ENCODE assay signal across 5 fruit fly cellular contexts in genomic region chrX:13639998-13640691, dm6.
TF ChIP-seq lines count a peak whose summit lies in the region.

No protein-coding gene starts in this region.

- peak; percentile 77 for TF ChIP-seq CTCF in whole organism, embryonic (GFP tag; optimal IDR thresholded peaks at IDR 0.05; lab: Kevin White, UChicago)

TF ChIP-seq in whole organism, adult, 20 proteins besides CTCF, POLR2A, EP300 and RAD21 (continues in another document):
- TF ChIP-seq bab1 (GFP tag; optimal IDR thresholded peaks at IDR 0.05; lab: Kevin White, UChicago) = peak; percentile 97
- TF ChIP-seq tj (GFP tag; optimal IDR thresholded peaks at IDR 0.05; lab: Kevin White, UChicago) = peak; percentile 91
- peak; percentile 94 for TF ChIP-seq CG1620 (GFP tag; optimal IDR thresholded peaks at IDR 0.05; lab: Kevin White, UChicago)
- peak; percentile 95 for TF ChIP-seq CG14711 (tag; optimal IDR thresholded peaks at IDR 0.05; lab: Kevin White, UChicago)
- TF ChIP-seq kay (GFP tag; lab: Kevin White, UChicago; ENCODE audit: borderline replicate concordance) = peak; percentile 85
- peak; percentile 92 for TF ChIP-seq CG5204 (GFP tag; optimal IDR thresholded peaks at IDR 0.05; lab: Kevin White, UChicago)
- peak; percentile 95 for TF ChIP-seq Mnt (GFP tag; optimal IDR thresholded peaks at IDR 0.05; lab: Kevin White, UChicago)
- peak; percentile 95 for TF ChIP-seq Hr96 (GFP tag; optimal IDR thresholded peaks at IDR 0.05; lab: Kevin White, UChicago)
- TF ChIP-seq CG7101 (tag; optimal IDR thresholded peaks at IDR 0.05; lab: Kevin White, UChicago) = peak; percentile 98
- TF ChIP-seq cnc (optimal IDR thresholded peaks at IDR 0.05; lab: Kevin White, UChicago) = no peak
- TF ChIP-seq Crg-1 (GFP tag; optimal IDR thresholded peaks at IDR 0.05; lab: Kevin White, UChicago) = peak; percentile 96
- TF ChIP-seq cic (GFP tag; optimal IDR thresholded peaks at IDR 0.05; lab: Kevin White, UChicago) = peak; percentile 90
- TF ChIP-seq CG7045 (GFP tag; optimal IDR thresholded peaks at IDR 0.05; lab: Kevin White, UChicago) = peak; percentile 88
- peak; percentile 94 for TF ChIP-seq CG12768 (GFP tag; optimal IDR thresholded peaks at IDR 0.05; lab: Kevin White, UChicago)
- TF ChIP-seq toe (GFP tag; optimal IDR thresholded peaks at IDR 0.05; lab: Kevin White, UChicago) = peak; percentile 84
- TF ChIP-seq Clk (GFP tag; optimal IDR thresholded peaks at IDR 0.05; lab: Kevin White, UChicago) = peak; percentile 80
- peak; percentile 95 for TF ChIP-seq CG11617 (GFP tag; optimal IDR thresholded peaks at IDR 0.05; lab: Kevin White, UChicago)
- TF ChIP-seq ovo (GFP tag; optimal IDR thresholded peaks at IDR 0.05; lab: Kevin White, UChicago) = peak; percentile 77

TF ChIP-seq in whole organism, embryonic, 481 proteins besides CTCF, POLR2A, EP300 and RAD21 (continues in another document):
- TF ChIP-seq CG33557 (GFP tag; optimal IDR thresholded peaks at IDR 0.05; lab: Kevin White, UChicago) (peak; percentile 86), pan (optimal IDR thresholded peaks at IDR 0.05; lab: Kevin White, UChicago) (no peak), pan (GFP tag; optimal IDR thresholded peaks at IDR 0.05 in 1 of 2, IDR thresholded peaks at IDR 0.05 in 1 of 2) (peak in 1 of 2 experiments; percentile 99), E2f1 (GFP tag; IDR thresholded peaks at IDR 0.05; lab: Robert Waterston, UW) (peak; percentile 99), CG15514 (GFP tag; optimal IDR thresholded peaks at IDR 0.05; lab: Kevin White, UChicago) (peak; percentile 95), CG14441 (GFP tag; IDR thresholded peaks at IDR 0.05; lab: Robert Waterston, UW) (peak; percentile 99), CG17328 (GFP tag; IDR thresholded peaks at IDR 0.05; lab: Robert Waterston, UW) (peak; percentile 99), E2f2 (GFP tag; IDR thresholded peaks at IDR 0.05; lab: Robert Waterston, UW) (peak; percentile 88), MBD-R2 (GFP tag; IDR thresholded peaks at IDR 0.05; lab: Robert Waterston, UW) (peak; percentile 99), CG7372 (GFP tag; IDR thresholded peaks at IDR 0.05; lab: Robert Waterston, UW) (peak; percentile 99), CG11247 (GFP tag; IDR thresholded peaks at IDR 0.05; lab: Robert Waterston, UW) (peak; percentile 99), abd-A (tag; optimal IDR thresholded peaks at IDR 0.05; lab: Kevin White, UChicago) (peak; percentile 99), Scr (GFP tag; IDR thresholded peaks at IDR 0.05; lab: Robert Waterston, UW; ENCODE audit: partially characterized antibody) (peak; percentile 55), CG12104 (GFP tag; optimal IDR thresholded peaks at IDR 0.05; lab: Kevin White, UChicago) (peak; percentile 98), CG14710 (tag; optimal IDR thresholded peaks at IDR 0.05; lab: Kevin White, UChicago) (peak; percentile 96), CG8765 (GFP tag; IDR thresholded peaks at IDR 0.05; lab: Robert Waterston, UW) (peak; percentile 97), CG9727 (GFP tag; optimal IDR thresholded peaks at IDR 0.05; lab: Kevin White, UChicago) (peak; percentile 97), CG15601 (tag; optimal IDR thresholded peaks at IDR 0.05; lab: Kevin White, UChicago) (peak; percentile 97)

TF ChIP-seq in whole organism, prepupa, 60 proteins besides CTCF, POLR2A, EP300 and RAD21 (continues in another document):
- TF ChIP-seq CG7368 (GFP tag; optimal IDR thresholded peaks at IDR 0.05; lab: Kevin White, UChicago) (peak; percentile 99), spab (GFP tag; optimal IDR thresholded peaks at IDR 0.05; lab: Kevin White, UChicago) (peak; percentile 97), CG11902 (GFP tag; optimal IDR thresholded peaks at IDR 0.05; lab: Kevin White, UChicago) (peak; percentile 96), dsx (GFP tag; optimal IDR thresholded peaks at IDR 0.05; lab: Kevin White, UChicago; ENCODE audit: poor library complexity, severe bottlenecking) (peak; percentile 96), CG15336 (GFP tag; IDR thresholded peaks at IDR 0.05; lab: Robert Waterston, UW) (peak; percentile 99), Hr38 (GFP tag; optimal IDR thresholded peaks at IDR 0.05; lab: Kevin White, UChicago) (peak; percentile 92), CG8319 (GFP tag; optimal IDR thresholded peaks at IDR 0.05; lab: Kevin White, UChicago) (peak; percentile 97), Blimp-1 (GFP tag; optimal IDR thresholded peaks at IDR 0.05; lab: Kevin White, UChicago) (peak; percentile 64), lz (GFP tag; optimal IDR thresholded peaks at IDR 0.05; lab: Kevin White, UChicago) (peak; percentile 94), CG11294 (GFP tag; IDR thresholded peaks at IDR 0.05; lab: Robert Waterston, UW) (peak; percentile 97), Sox15 (GFP tag; optimal IDR thresholded peaks at IDR 0.05; lab: Kevin White, UChicago) (peak; percentile 95), CG6163 (GFP tag; IDR thresholded peaks at IDR 0.05; lab: Robert Waterston, UW) (peak; percentile 99), Ets96B (tag; optimal IDR thresholded peaks at IDR 0.05; lab: Kevin White, UChicago) (peak; percentile 98), CG6808 (GFP tag; optimal IDR thresholded peaks at IDR 0.05; lab: Kevin White, UChicago) (peak; percentile 94), CG3919 (GFP tag; optimal IDR thresholded peaks at IDR 0.05; lab: Kevin White, UChicago) (peak; percentile 99), CG31627 (GFP tag; optimal IDR thresholded peaks at IDR 0.05; lab: Kevin White, UChicago) (peak; percentile 91), CG4318 (GFP tag; optimal IDR thresholded peaks at IDR 0.05; lab: Kevin White, UChicago) (peak; percentile 98), eg (GFP tag; IDR thresholded peaks at IDR 0.05; lab: Robert Waterston, UW) (peak; percentile 99), CG10669 (GFP tag; optimal IDR thresholded peaks at IDR 0.05; lab: Kevin White, UChicago) (peak; percentile 98)

TF ChIP-seq in whole organism, pupa, 21 proteins besides CTCF, POLR2A, EP300 and RAD21:
- TF ChIP-seq rn (GFP tag; IDR thresholded peaks at IDR 0.05; lab: Robert Waterston, UW) (peak; percentile 97), CG8159 (tag; optimal IDR thresholded peaks at IDR 0.05; lab: Kevin White, UChicago) (peak; percentile 97), CG32121 (GFP tag; IDR thresholded peaks at IDR 0.05; lab: Robert Waterston, UW) (peak; percentile 99), CG9948 (tag; optimal IDR thresholded peaks at IDR 0.05; lab: Kevin White, UChicago) (peak; percentile 96), EcR (GFP tag; optimal IDR thresholded peaks at IDR 0.05; lab: Kevin White, UChicago) (peak; percentile 55), CG12605 (GFP tag; IDR thresholded peaks at IDR 0.05; lab: Robert Waterston, UW) (peak; percentile 98), CG4496 (GFP tag; IDR thresholded peaks at IDR 0.05; lab: Robert Waterston, UW) (peak; percentile 99), CG14655 (GFP tag; optimal IDR thresholded peaks at IDR 0.05; lab: Kevin White, UChicago) (peak; percentile 98), Pif1B (GFP tag; optimal IDR thresholded peaks at IDR 0.05; lab: Kevin White, UChicago) (peak; percentile 99), gl (tag; optimal IDR thresholded peaks at IDR 0.05; lab: Kevin White, UChicago) (peak; percentile 97), CG13204 (GFP tag; optimal IDR thresholded peaks at IDR 0.05; lab: Kevin White, UChicago) (peak; percentile 87), Pif1A (GFP tag; optimal IDR thresholded peaks at IDR 0.05; lab: Kevin White, UChicago) (peak; percentile 99), CG10348 (GFP tag; IDR thresholded peaks at IDR 0.05; lab: Robert Waterston, UW) (peak; percentile 96), Snoo (tag; optimal IDR thresholded peaks at IDR 0.05; lab: Kevin White, UChicago) (peak; percentile 94), fd96Ca (GFP tag; IDR thresholded peaks at IDR 0.05; lab: Robert Waterston, UW) (peak; percentile 99), CG8301 (tag; optimal IDR thresholded peaks at IDR 0.05; lab: Kevin White, UChicago) (peak; percentile 98), CG15710 (tag; optimal IDR thresholded peaks at IDR 0.05; lab: Kevin White, UChicago) (peak; percentile 96), CG34367 (tag; optimal IDR thresholded peaks at IDR 0.05; lab: Kevin White, UChicago) (peak; percentile 97), CG17806 (tag; optimal IDR thresholded peaks at IDR 0.05; lab: Kevin White, UChicago) (peak; percentile 98), Ets98B (GFP tag; IDR thresholded peaks at IDR 0.05; lab: Robert Waterston, UW) (peak; percentile 99), D1 (tag; optimal IDR thresholded peaks at IDR 0.05; lab: Kevin White, UChicago) (peak; percentile 93)

TF ChIP-seq in whole organism, wandering third instar larva, 38 proteins besides CTCF, POLR2A, EP300 and RAD21 (continues in another document):
- peak; percentile 69 for TF ChIP-seq CG32264 (GFP tag; optimal IDR thresholded peaks at IDR 0.05; lab: Kevin White, UChicago)
- TF ChIP-seq brk (GFP tag; optimal IDR thresholded peaks at IDR 0.05; lab: Kevin White, UChicago) = peak; percentile 68
- TF ChIP-seq lola (GFP tag; optimal IDR thresholded peaks at IDR 0.05; lab: Kevin White, UChicago) = no peak
- TF ChIP-seq rgr (GFP tag; optimal IDR thresholded peaks at IDR 0.05; lab: Kevin White, UChicago) = peak; percentile 89
- peak; percentile 73 for TF ChIP-seq Sp1 (GFP tag; optimal IDR thresholded peaks at IDR 0.05; lab: Kevin White, UChicago)
- TF ChIP-seq GATAd (GFP tag; optimal IDR thresholded peaks at IDR 0.05; lab: Kevin White, UChicago) = no peak
- TF ChIP-seq Vsx2 (GFP tag; optimal IDR thresholded peaks at IDR 0.05; lab: Kevin White, UChicago; ENCODE audit: partially characterized antibody) = no peak
- TF ChIP-seq jim (GFP tag; optimal IDR thresholded peaks at IDR 0.05; lab: Kevin White, UChicago) = no peak
- TF ChIP-seq Dif (GFP tag; optimal IDR thresholded peaks at IDR 0.05; lab: Kevin White, UChicago; ENCODE audit: partially characterized antibody) = no peak
- TF ChIP-seq br (GFP tag; optimal IDR thresholded peaks at IDR 0.05; lab: Kevin White, UChicago) = peak; percentile 92
- peak; percentile 21 for TF ChIP-seq Jra (GFP tag; optimal IDR thresholded peaks at IDR 0.05; lab: Kevin White, UChicago)
- TF ChIP-seq h (GFP tag; optimal IDR thresholded peaks at IDR 0.05; lab: Kevin White, UChicago) = peak; percentile 94
- TF ChIP-seq foxo (GFP tag; optimal IDR thresholded peaks at IDR 0.05; lab: Kevin White, UChicago) = peak; percentile 66 to 89
- TF ChIP-seq sv (GFP tag; optimal IDR thresholded peaks at IDR 0.05; lab: Kevin White, UChicago) = peak; percentile 96
- no peak for TF ChIP-seq pan (optimal IDR thresholded peaks at IDR 0.05; lab: Kevin White, UChicago)
- peak; percentile 62 for TF ChIP-seq tai (GFP tag; optimal IDR thresholded peaks at IDR 0.05; lab: Kevin White, UChicago)
- no peak for TF ChIP-seq Abd-B (GFP tag; optimal IDR thresholded peaks at IDR 0.05; lab: Kevin White, UChicago)
- peak; percentile 82 for TF ChIP-seq sage (GFP tag; optimal IDR thresholded peaks at IDR 0.05; lab: Kevin White, UChicago)
- peak; percentile 45 for TF ChIP-seq Mio (GFP tag; optimal IDR thresholded peaks at IDR 0.05; lab: Kevin White, UChicago)
- TF ChIP-seq fru (GFP tag; optimal IDR thresholded peaks at IDR 0.05; lab: Kevin White, UChicago) = peak; percentile 96
- peak; percentile 8 for TF ChIP-seq dsf (GFP tag; optimal IDR thresholded peaks at IDR 0.05; lab: Kevin White, UChicago; ENCODE audit: borderline replicate concordance)
- TF ChIP-seq Hr83 (GFP tag; optimal IDR thresholded peaks at IDR 0.05; lab: Kevin White, UChicago; ENCODE audit: poor library complexity, severe bottlenecking) = peak; percentile 5
- TF ChIP-seq Hnf4 (GFP tag; optimal IDR thresholded peaks at IDR 0.05; lab: Kevin White, UChicago) = peak; percentile 87
